Worm (Caenorhabditis elegans): Measurements from ENCODE around the gene idpp-16.

Gene idpp-16

DNA sequence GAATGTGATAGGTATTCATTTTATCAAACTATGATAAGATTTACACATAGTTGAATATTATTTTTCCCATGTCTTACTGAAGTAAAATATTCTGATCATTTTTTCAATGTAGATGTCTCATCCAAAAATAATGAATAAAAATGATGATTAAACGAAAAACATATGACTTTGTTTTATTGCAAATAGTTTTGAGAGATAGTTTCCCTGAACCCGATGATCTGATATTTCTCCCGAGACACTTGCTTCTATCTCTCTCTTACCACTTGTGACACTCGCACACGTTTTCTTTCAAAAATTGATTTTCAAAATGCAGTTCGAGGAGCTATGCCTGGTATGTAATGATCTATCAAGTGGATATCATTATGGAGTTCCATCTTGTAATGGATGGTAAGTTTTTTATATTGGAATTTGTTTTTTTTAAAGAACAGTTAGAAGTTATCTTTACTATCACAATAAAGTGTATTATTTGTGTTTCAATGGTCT, 36.1 kb downstream of the idpp-16 start, which contains the start of the genes nhr-101 and pms-2:
Gene nhr-101 (plus strand): TSS at position 308 of the 483 bp plus-strand sequence.
Gene pms-2 (minus strand): TSS at position 433 of the 483 bp plus-strand sequence.
- TF ChIP-seq zip-8 (tag; optimal IDR thresholded peaks at IDR 0.05) (no peak), ces-1 (GFP tag; optimal IDR thresholded peaks at IDR 0.05) (no peak), nhr-237 (tag; optimal IDR thresholded peaks at IDR 0.05) (no peak), mls-2 (tag; optimal IDR thresholded peaks at IDR 0.05) (no peak)

DNA sequence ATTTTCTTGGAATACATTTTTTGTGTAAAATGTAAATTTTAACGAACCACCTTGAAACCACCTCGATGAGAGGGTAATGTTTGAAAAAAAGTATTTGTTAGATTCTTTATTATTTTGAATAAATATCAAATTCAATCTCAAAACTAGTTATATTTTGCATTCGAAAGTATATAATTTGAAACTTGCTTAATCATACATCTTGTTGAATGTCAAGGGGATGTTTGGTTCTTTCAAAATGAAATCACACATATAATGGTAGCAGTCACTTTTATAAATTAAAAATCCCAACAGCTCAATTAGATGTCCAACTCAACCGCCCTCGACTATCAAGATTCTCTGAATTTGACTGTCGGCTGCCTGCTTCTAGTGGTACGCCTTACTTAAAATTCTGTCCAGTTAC, 41.8 kb downstream of the idpp-16 start, which contains the start of gene srx-87:
Gene srx-87 (plus strand): TSS at position 301 of the 400 bp plus-strand sequence.
- TF ChIP-seq lin-32 (GFP tag; optimal IDR thresholded peaks at IDR 0.05): no peak
- TF ChIP-seq nhr-237 (tag; optimal IDR thresholded peaks at IDR 0.05): no peak
- TF ChIP-seq cnd-1 (tag; optimal IDR thresholded peaks at IDR 0.05): no peak
- no peak for TF ChIP-seq snpc-4 (tag; optimal IDR thresholded peaks at IDR 0.05)
- TF ChIP-seq elt-1 (tag; optimal IDR thresholded peaks at IDR 0.05; ENCODE audit: borderline replicate concordance, insufficient read depth): no peak
- TF ChIP-seq sem-2 (GFP tag; optimal IDR thresholded peaks at IDR 0.05): no peak
- TF ChIP-seq unc-120 (tag; optimal IDR thresholded peaks at IDR 0.05; ENCODE audit: poor library complexity, severe bottlenecking): no peak
- no peak for TF ChIP-seq tbx-8 (GFP tag; optimal IDR thresholded peaks at IDR 0.05)
- TF ChIP-seq unc-62 (GFP tag; optimal IDR thresholded peaks at IDR 0.05): no peak
- TF ChIP-seq pha-4 (tag; optimal IDR thresholded peaks at IDR 0.05): no peak
- TF ChIP-seq flh-1 (GFP tag; optimal IDR thresholded peaks at IDR 0.05): no peak
- no peak for TF ChIP-seq ztf-11 (tag; optimal IDR thresholded peaks at IDR 0.05)
- TF ChIP-seq mep-1 (tag; optimal IDR thresholded peaks at IDR 0.05): no peak
- no peak for TF ChIP-seq drap-1 (GFP tag; optimal IDR thresholded peaks at IDR 0.05)
- no peak for TF ChIP-seq elt-3 (tag; optimal IDR thresholded peaks at IDR 0.05)

DNA sequence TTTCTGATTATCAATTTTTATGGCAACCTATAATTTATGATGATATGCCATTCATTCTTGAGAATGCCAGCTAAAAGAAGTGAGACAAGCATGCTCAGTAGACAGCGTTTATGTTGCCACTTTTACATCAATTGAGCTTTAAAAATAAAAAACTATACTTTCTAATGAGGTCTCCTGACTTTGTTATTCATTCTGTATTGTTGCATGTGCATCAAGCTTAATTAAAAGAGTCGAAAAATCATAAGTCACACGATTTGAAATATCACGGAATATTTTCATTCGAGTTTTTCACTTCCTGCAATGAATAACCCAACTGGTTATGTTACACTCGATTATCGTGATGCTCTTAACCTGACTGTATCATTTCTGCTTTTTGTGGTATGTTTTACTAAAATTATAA, 43.7 kb downstream of the idpp-16 start, which contains the start of gene srx-86:
Gene srx-86 (plus strand): TSS at position 301 of the 400 bp plus-strand sequence.
- no peak for TF ChIP-seq zip-8 (tag; optimal IDR thresholded peaks at IDR 0.05)
- no peak for TF ChIP-seq mep-1 (tag; optimal IDR thresholded peaks at IDR 0.05)
- no peak for TF ChIP-seq unc-39 (tag; optimal IDR thresholded peaks at IDR 0.05)
- TF ChIP-seq ces-1 (GFP tag; optimal IDR thresholded peaks at IDR 0.05): no peak
- TF ChIP-seq blmp-1 (tag; optimal IDR thresholded peaks at IDR 0.05): no peak
- TF ChIP-seq ceh-83 (GFP tag; optimal IDR thresholded peaks at IDR 0.05): no peak
- no peak for TF ChIP-seq lin-13 (tag; optimal IDR thresholded peaks at IDR 0.05)
- TF ChIP-seq tbx-8 (GFP tag; optimal IDR thresholded peaks at IDR 0.05): no peak
- no peak for TF ChIP-seq unc-62 (GFP tag; optimal IDR thresholded peaks at IDR 0.05)
- TF ChIP-seq sem-2 (GFP tag; optimal IDR thresholded peaks at IDR 0.05): no peak
- TF ChIP-seq hlh-1 (tag; optimal IDR thresholded peaks at IDR 0.05): no peak
- no peak for TF ChIP-seq cnd-1 (tag; optimal IDR thresholded peaks at IDR 0.05)
- TF ChIP-seq pha-4 (tag; optimal IDR thresholded peaks at IDR 0.05): no peak
- TF ChIP-seq flh-1 (GFP tag; optimal IDR thresholded peaks at IDR 0.05): no peak
- no peak for TF ChIP-seq nhr-12 (tag; optimal IDR thresholded peaks at IDR 0.05)
- TF ChIP-seq lsy-2 (tag; optimal IDR thresholded peaks at IDR 0.05): no peak
- TF ChIP-seq nhr-237 (tag; optimal IDR thresholded peaks at IDR 0.05): no peak
